Fruit fly (Drosophila melanogaster): ENCODE results near the gene CG5397.

CG5397 gene

dm6 chr2L:1239736-1240135 is at the start of gene CG5397:
Gene CG5397, plus strand, starts transcription at chr2L:1240036.
- TF ChIP-seq CG17801 (GFP tag; optimal IDR thresholded peaks at IDR 0.05; ENCODE audit: partially characterized antibody), result no peak

dm6 chr2L:1199166-1199565 is 40.7 kb upstream of the CG5397 start, which contains the start of the genes CG5139 and CG43348:
Gene CG5139, minus strand, starts transcription at chr2L:1199266.
Gene CG43348, plus strand, starts transcription at chr2L:1199412.
- TF ChIP-seq CG17801 (GFP tag; optimal IDR thresholded peaks at IDR 0.05; ENCODE audit: partially characterized antibody), result no peak

dm6 chr2L:1199912-1200721 is 39.7 kb upstream of the CG5397 start, which contains the start of the genes CG43349 and CG5011:
Gene CG43349, plus strand, starts transcription at chr2L:1200205.
Gene CG5011, plus strand, starts transcription at chr2L:1200671.
- TF ChIP-seq CG17801 (GFP tag; optimal IDR thresholded peaks at IDR 0.05; ENCODE audit: partially characterized antibody), result no peak

- TF ChIP-seq CG17801 (GFP tag; optimal IDR thresholded peaks at IDR 0.05; ENCODE audit: partially characterized antibody), result no peak
Measured at dm6 chr2L:1201396-1201837, 38.4 kb upstream of the CG5397 start.

- no peak for TF ChIP-seq CG17801 (GFP tag; optimal IDR thresholded peaks at IDR 0.05; ENCODE audit: partially characterized antibody)
Measured at dm6 chr2L:1202445-1202844, 37.4 kb upstream of the CG5397 start.

- no peak for TF ChIP-seq CG17801 (GFP tag; optimal IDR thresholded peaks at IDR 0.05; ENCODE audit: partially characterized antibody)
Measured at dm6 chr2L:1203915-1204314, 35.9 kb upstream of the CG5397 start, which contains the start of gene CG14342. Gene CG14342, plus strand, starts transcription at chr2L:1204215.

- TF ChIP-seq CG17801 (GFP tag; optimal IDR thresholded peaks at IDR 0.05; ENCODE audit: partially characterized antibody), result no peak
Measured at dm6 chr2L:1207432-1207831, 32.4 kb upstream of the CG5397 start.

dm6 chr2L:1211528-1211927 is 28.3 kb upstream of the CG5397 start:
- TF ChIP-seq CG17801 (GFP tag; optimal IDR thresholded peaks at IDR 0.05; ENCODE audit: partially characterized antibody), result no peak

dm6 chr2L:1213587-1213986 is 26.2 kb upstream of the CG5397 start:
- TF ChIP-seq CG17801 (GFP tag; optimal IDR thresholded peaks at IDR 0.05; ENCODE audit: partially characterized antibody), result no peak

- TF ChIP-seq CG17801 (GFP tag; optimal IDR thresholded peaks at IDR 0.05; ENCODE audit: partially characterized antibody), result no peak
Measured at dm6 chr2L:1214465-1214864, 25.4 kb upstream of the CG5397 start.

dm6 chr2L:1217033-1217612 is 22.7 kb upstream of the CG5397 start:
- TF ChIP-seq CG17801 (GFP tag; optimal IDR thresholded peaks at IDR 0.05; ENCODE audit: partially characterized antibody), result no peak

dm6 chr2L:1217892-1218473 is 21.9 kb upstream of the CG5397 start:
- TF ChIP-seq CG17801 (GFP tag; optimal IDR thresholded peaks at IDR 0.05; ENCODE audit: partially characterized antibody), result no peak

- no peak for TF ChIP-seq CG17801 (GFP tag; optimal IDR thresholded peaks at IDR 0.05; ENCODE audit: partially characterized antibody)
Measured at dm6 chr2L:1218475-1218874, 21.4 kb upstream of the CG5397 start.

- no peak for TF ChIP-seq CG17801 (GFP tag; optimal IDR thresholded peaks at IDR 0.05; ENCODE audit: partially characterized antibody)
Measured at dm6 chr2L:1218993-1219392, 20.8 kb upstream of the CG5397 start, which contains the start of gene CG42329. Gene CG42329, plus strand, starts transcription at chr2L:1219293.

dm6 chr2L:1230691-1231090 is 9.1 kb upstream of the CG5397 start:
- TF ChIP-seq CG17801 (GFP tag; optimal IDR thresholded peaks at IDR 0.05; ENCODE audit: partially characterized antibody), result no peak

dm6 chr2L:1253235-1253634 is 13.4 kb downstream of the CG5397 start:
- no peak for TF ChIP-seq CG17801 (GFP tag; optimal IDR thresholded peaks at IDR 0.05; ENCODE audit: partially characterized antibody)

Measured in ovary, adult (tissue).